Worm (Caenorhabditis elegans) whole organism, L4/young adult: ENCODE measurements around the gene M6.11.

Experiments used
- dao-5 ChIP-seq: sonication (generic microtip); optimal IDR thresholded peaks from 2 replicates; lab custom pipeline; 2016; ENCODE audit warnings: missing genotype, missing genetic modification characterization, moderate library complexity, missing compliant biosample characterization
- him-1 ChIP-seq: sonication (generic microtip); optimal IDR thresholded peaks from 2 replicates; lab custom pipeline; 2016; ENCODE audit warnings: missing genotype, missing genetic modification reagents, missing genetic modification characterization, missing compliant biosample characterization

ce11 chrX:651616-652015, 10.3 kb upstream of the M6.11 start:
- TF ChIP-seq dao-5 (tag; lab: Kevin White, UChicago) (no peak), him-1 (no peak)
